Fruit fly (Drosophila melanogaster) whole organism, embryonic: ENCODE data around the gene CG8149.

Experiments used
- Abd-B ChIP-seq: fragments of 200-800 bp; sonication (Bioruptor generic); optimal IDR thresholded peaks from 2 replicates; lab custom pipeline; 2018; ENCODE audit warnings: missing biosample characterization, mild to moderate bottlenecking, missing genetic modification characterization, moderate library complexity
- CG10565 ChIP-seq: fragments of 200-800 bp; sonication (Bioruptor generic); optimal IDR thresholded peaks from 3 replicates; lab custom pipeline; 2016; ENCODE audit warnings: missing biosample characterization, mild to moderate bottlenecking, missing genetic modification characterization
- CG11093 ChIP-seq: fragments of 200-800 bp; sonication (Bioruptor generic); IDR thresholded peaks from 3 replicates; pipeline ENCODE4 v1.3.6; 2022; ENCODE audit warnings: missing biosample characterization, missing genetic modification characterization
- CG11560 ChIP-seq: fragments of 200-800 bp; sonication (Bioruptor generic); IDR thresholded peaks from 3 replicates; pipeline ENCODE4 v1.3.6; 2022; ENCODE audit warnings: missing biosample characterization, missing genetic modification characterization
- CG12219 ChIP-seq: fragments of 200-800 bp; sonication (Bioruptor generic); optimal IDR thresholded peaks from 3 replicates; lab custom pipeline; 2018; ENCODE audit warnings: missing biosample characterization, mild to moderate bottlenecking, missing genetic modification characterization
- CG13123 ChIP-seq: fragments of 200-800 bp; sonication (Bioruptor generic); optimal IDR thresholded peaks from 2 replicates; lab custom pipeline; 2016; ENCODE audit warnings: missing biosample characterization, missing genetic modification characterization
- CG1792 ChIP-seq: fragments of 200-800 bp; sonication (Bioruptor generic); optimal IDR thresholded peaks from 2 replicates; lab custom pipeline; 2016; ENCODE audit warnings: missing biosample characterization, missing genetic modification characterization
- CG2712 ChIP-seq: fragments of 200-800 bp; optimal IDR thresholded peaks from 3 replicates; lab custom pipeline; 2019; ENCODE audit warnings: missing biosample characterization, mild to moderate bottlenecking, missing genetic modification characterization, moderate library complexity
- CG30020 ChIP-seq: fragments of 200-800 bp; optimal IDR thresholded peaks from 2 replicates; lab custom pipeline; 2019; ENCODE audit warnings: missing biosample characterization, mild to moderate bottlenecking, missing genetic modification characterization, moderate library complexity
- CG32767 ChIP-seq: fragments of 200-800 bp; sonication (Bioruptor generic); IDR thresholded peaks from 2 replicates; pipeline ENCODE4 v1.3.6; 2022; ENCODE audit warnings: missing biosample characterization, missing genetic modification characterization
- CG34376 ChIP-seq: fragments of 200-800 bp; sonication (Bioruptor generic); optimal IDR thresholded peaks from 2 replicates; lab custom pipeline; 2018; ENCODE audit warnings: missing biosample characterization, mild to moderate bottlenecking, missing genetic modification characterization
- CG34422 ChIP-seq: fragments of 200-800 bp; sonication (Bioruptor generic); IDR thresholded peaks from 3 replicates; pipeline ENCODE4 v1.3.6; 2022; ENCODE audit warnings: missing biosample characterization, missing genetic modification characterization
- CG3838 ChIP-seq: fragments of 200-800 bp; sonication (Bioruptor generic); optimal IDR thresholded peaks from 3 replicates; lab custom pipeline; 2016; ENCODE audit warnings: missing biosample characterization, missing genetic modification characterization
- CG42726 ChIP-seq: fragments of 200-800 bp; sonication (Bioruptor generic); IDR thresholded peaks from 2 replicates; pipeline ENCODE4 v1.3.6; 2022; ENCODE audit warnings: missing biosample characterization, missing genetic modification characterization; ENCODE audit not compliant: partially characterized antibody
- CG6689 ChIP-seq: fragments of 200-800 bp; sonication (Bioruptor generic); IDR thresholded peaks from 2 replicates; pipeline ENCODE4 v1.3.6; 2022; ENCODE audit warnings: missing biosample characterization, missing genetic modification characterization
- CG9437 ChIP-seq: fragments of 200-800 bp; sonication (Bioruptor generic); optimal IDR thresholded peaks from 2 replicates; lab custom pipeline; 2018; ENCODE audit warnings: missing biosample characterization, mild to moderate bottlenecking, missing genetic modification characterization
- CG9727 ChIP-seq: fragments of 200-800 bp; sonication (Bioruptor generic); optimal IDR thresholded peaks from 3 replicates; lab custom pipeline; 2017; ENCODE audit warnings: missing biosample characterization, mild to moderate bottlenecking, missing genetic modification characterization
- CG9797 ChIP-seq: fragments of 200-800 bp; sonication (Bioruptor generic); optimal IDR thresholded peaks from 3 replicates; lab custom pipeline; 2018; ENCODE audit warnings: missing biosample characterization, mild to moderate bottlenecking, missing genetic modification characterization
- CrebB ChIP-seq: fragments of 200-800 bp; sonication (Bioruptor generic); optimal IDR thresholded peaks from 3 replicates; lab custom pipeline; 2018; ENCODE audit warnings: missing biosample characterization, mild to moderate bottlenecking, missing genetic modification characterization
- Dfd ChIP-seq, 2 experiments: fragments of >200 bp; optimal IDR thresholded peaks; 2 replicates each; lab custom pipeline; 2017; ENCODE audit warnings: missing biosample characterization in 2 of 2, missing genetic modification characterization in 2 of 2
- Doc2 ChIP-seq: fragments of 200-800 bp; sonication (Bioruptor generic); IDR thresholded peaks from 2 replicates; pipeline ENCODE4 v1.3.6; 2022; ENCODE audit warnings: missing biosample characterization, missing genetic modification characterization
- Hsf ChIP-seq: fragments of 200-800 bp; sonication (Bioruptor generic); optimal IDR thresholded peaks from 3 replicates; lab custom pipeline; 2016; ENCODE audit warnings: missing biosample characterization, missing genetic modification characterization
- Max ChIP-seq: fragments of 200-800 bp; sonication (Bioruptor generic); optimal IDR thresholded peaks from 2 replicates; lab custom pipeline; 2016; ENCODE audit warnings: missing biosample characterization, mild to moderate bottlenecking, missing genetic modification characterization
- NC2β ChIP-seq: fragments of 200-800 bp; sonication (Bioruptor generic); optimal IDR thresholded peaks from 2 replicates; lab custom pipeline; 2016; ENCODE audit warnings: missing biosample characterization, missing genetic modification characterization
- Optix ChIP-seq: fragments of 200-800 bp; sonication (Bioruptor generic); IDR thresholded peaks from 3 replicates; pipeline ENCODE4 v1.3.6; 2022; ENCODE audit warnings: missing biosample characterization, missing genetic modification characterization
- Tbp ChIP-seq: fragments of >200 bp; optimal IDR thresholded peaks from 2 replicates; lab custom pipeline; 2018; ENCODE audit warnings: missing biosample characterization, missing genetic modification characterization
- az2 ChIP-seq: fragments of 200-800 bp; sonication (Bioruptor generic); optimal IDR thresholded peaks from 3 replicates; lab custom pipeline; 2016; ENCODE audit warnings: missing biosample characterization, missing genetic modification characterization
- bigmax ChIP-seq: fragments of 200-800 bp; sonication (Bioruptor generic); optimal IDR thresholded peaks from 2 replicates; lab custom pipeline; 2018; ENCODE audit warnings: missing biosample characterization, mild to moderate bottlenecking, missing genetic modification characterization
- crp ChIP-seq, 2 experiments: fragments of 200-800 bp; sonication (Bioruptor generic); optimal IDR thresholded peaks; 2 replicates in 1 of 2; 3 replicates in 1 of 2; lab custom pipeline; 2017; ENCODE audit warnings: missing biosample characterization in 2 of 2, missing genetic modification characterization in 2 of 2, mild to moderate bottlenecking in 1 of 2, moderate library complexity in 1 of 2
- dan ChIP-seq: fragments of 200-800 bp; sonication (Bioruptor generic); IDR thresholded peaks from 2 replicates; pipeline ENCODE4 v1.3.6; 2022; ENCODE audit warnings: missing biosample characterization, missing genetic modification characterization
- disco-r ChIP-seq: fragments of 200-800 bp; sonication (Bioruptor generic); optimal IDR thresholded peaks from 2 replicates; lab custom pipeline; 2016; ENCODE audit warnings: missing biosample characterization, missing genetic modification characterization
- dmrt11E ChIP-seq: fragments of 200-800 bp; sonication (Bioruptor generic); optimal IDR thresholded peaks from 3 replicates; lab custom pipeline; 2018; ENCODE audit warnings: missing biosample characterization, mild to moderate bottlenecking, missing genetic modification characterization, moderate library complexity
- dpn ChIP-seq, 2 experiments: fragments of 200-800 bp; sonication (Bioruptor generic); optimal IDR thresholded peaks; 3 replicates each; lab custom pipeline; 2016; ENCODE audit warnings: missing biosample characterization in 2 of 2, missing genetic modification characterization in 2 of 2
- fd102C ChIP-seq: fragments of 200-800 bp; sonication (Bioruptor generic); optimal IDR thresholded peaks from 2 replicates; lab custom pipeline; 2018; ENCODE audit warnings: missing biosample characterization, mild to moderate bottlenecking, missing genetic modification characterization, moderate library complexity
- fd64A ChIP-seq: fragments of 200-800 bp; sonication (Bioruptor generic); optimal IDR thresholded peaks from 3 replicates; lab custom pipeline; 2018; ENCODE audit warnings: missing biosample characterization, mild to moderate bottlenecking, missing genetic modification characterization
- gce ChIP-seq: fragments of 200-800 bp; sonication (Bioruptor generic); IDR thresholded peaks from 3 replicates; pipeline ENCODE4 v1.3.6; 2022; ENCODE audit warnings: missing biosample characterization, missing genetic modification characterization
- insv ChIP-seq, 2 experiments: fragments of 200-800 bp; sonication (Bioruptor generic); optimal IDR thresholded peaks; 3 replicates each; lab custom pipeline; 2016 to 2018; ENCODE audit warnings: missing biosample characterization in 2 of 2, missing genetic modification characterization in 2 of 2
- kah ChIP-seq: fragments of 200-800 bp; sonication (Bioruptor generic); optimal IDR thresholded peaks from 2 replicates; lab custom pipeline; 2018; ENCODE audit warnings: missing biosample characterization, mild to moderate bottlenecking, missing genetic modification characterization
- knrl ChIP-seq: fragments of 200-800 bp; sonication (Bioruptor generic); IDR thresholded peaks from 3 replicates; pipeline ENCODE4 v1.3.6; 2022; ENCODE audit warnings: missing biosample characterization, missing genetic modification characterization; ENCODE audit not compliant: partially characterized antibody
- maf-S ChIP-seq: fragments of 200-800 bp; sonication (Bioruptor generic); optimal IDR thresholded peaks from 2 replicates; lab custom pipeline; 2016; ENCODE audit warnings: missing biosample characterization, missing genetic modification characterization
- nom ChIP-seq: fragments of 200-800 bp; sonication (Bioruptor generic); optimal IDR thresholded peaks from 2 replicates; lab custom pipeline; 2017; ENCODE audit warnings: missing biosample characterization, missing genetic modification characterization, mild to moderate bottlenecking, moderate library complexity, missing genetic modification reagents
- pfk ChIP-seq: fragments of 200-800 bp; sonication (Bioruptor generic); optimal IDR thresholded peaks from 2 replicates; lab custom pipeline; 2018; ENCODE audit warnings: missing biosample characterization, mild to moderate bottlenecking, missing genetic modification characterization, moderate library complexity
- phol ChIP-seq: fragments of 200-800 bp; sonication (Bioruptor generic); optimal IDR thresholded peaks from 3 replicates; lab custom pipeline; 2018; ENCODE audit warnings: missing biosample characterization, mild to moderate bottlenecking, missing genetic modification characterization, moderate library complexity
- slp2 ChIP-seq: fragments of 200-800 bp; sonication (Bioruptor generic); optimal IDR thresholded peaks from 2 replicates; lab custom pipeline; 2016; ENCODE audit warnings: missing biosample characterization, missing genetic modification characterization
- tap ChIP-seq: fragments of 200-800 bp; optimal IDR thresholded peaks from 3 replicates; lab custom pipeline; 2019; ENCODE audit warnings: missing biosample characterization, mild to moderate bottlenecking, missing genetic modification characterization, moderate library complexity
- tin ChIP-seq: fragments of 200-800 bp; sonication (Bioruptor generic); optimal IDR thresholded peaks from 3 replicates; lab custom pipeline; 2016; ENCODE audit warnings: missing biosample characterization, missing genetic modification characterization
- zf30C ChIP-seq: fragments of 200-800 bp; sonication (Bioruptor generic); optimal IDR thresholded peaks from 3 replicates; lab custom pipeline; 2018; ENCODE audit warnings: missing biosample characterization, mild to moderate bottlenecking, missing genetic modification characterization
- zfh2 ChIP-seq: fragments of 200-800 bp; sonication (Bioruptor generic); optimal IDR thresholded peaks from 2 replicates; lab custom pipeline; 2016; ENCODE audit warnings: missing biosample characterization, missing genetic modification characterization

The CG8149 gene

dm6 chr3R:9533181-9534124, 29.0 kb downstream of the CG8149 start (continued):
- TF ChIP-seq pfk (GFP tag; lab: Kevin White, UChicago) (peak; percentile 27), CG9797 (GFP tag; lab: Kevin White, UChicago) (peak; percentile 52), dpn (GFP tag; optimal IDR thresholded peaks at IDR 0.05; lab: Kevin White, UChicago) (peak; percentile 94 to 95), disco-r (peak; percentile 86), bigmax (GFP tag; lab: Kevin White, UChicago) (peak; percentile 2), zfh2 (GFP tag; lab: Kevin White, UChicago) (peak; percentile 95), CG6689 (GFP tag; lab: Robert Waterston, UW) (peak; percentile 94), Abd-B (GFP tag; lab: Kevin White, UChicago) (peak; percentile 94), CG2712 (tag; lab: Kevin White, UChicago) (peak; percentile 96), CG32767 (GFP tag; lab: Robert Waterston, UW) (peak; percentile 87), Dfd (GFP tag; optimal IDR thresholded peaks at IDR 0.05; lab: Kevin White, UChicago) (peak in 1 of 2 experiments; percentile 83), phol (tag; lab: Kevin White, UChicago) (peak; percentile 96), nom (GFP tag; lab: Kevin White, UChicago) (peak; percentile 87), tin (peak; percentile 94), az2 (GFP tag; lab: Kevin White, UChicago) (peak; percentile 95), CG12219 (GFP tag; lab: Kevin White, UChicago) (peak; percentile 95), CG13123 (GFP tag; lab: Kevin White, UChicago) (peak; percentile 87), CG34422 (GFP tag; lab: Robert Waterston, UW) (peak; percentile 84), Max (GFP tag; lab: Kevin White, UChicago) (peak; percentile 94), maf-S (GFP tag; lab: Kevin White, UChicago) (peak; percentile 93), Optix (GFP tag; lab: Robert Waterston, UW) (peak; percentile 84), Hsf (GFP tag; lab: Kevin White, UChicago) (peak; percentile 96), dan (GFP tag; lab: Robert Waterston, UW) (peak; percentile 39; the same call in 1 of the 2 replicates), kah (GFP tag; lab: Kevin White, UChicago) (peak; percentile 90), CG11093 (GFP tag; lab: Robert Waterston, UW) (peak; percentile 87), gce (GFP tag; lab: Robert Waterston, UW) (peak; percentile 49; the same call in 1 of the 3 replicates), CG10565 (GFP tag; lab: Kevin White, UChicago) (peak; percentile 63), Tbp (GFP tag; lab: Kevin White, UChicago) (no peak), CG34376 (GFP tag; lab: Kevin White, UChicago) (peak; percentile 96), CG3838 (GFP tag; lab: Kevin White, UChicago) (peak; percentile 85), dmrt11E (tag; lab: Kevin White, UChicago) (peak; percentile 85), CG30020 (peak; percentile 85), fd64A (GFP tag; lab: Kevin White, UChicago) (peak; percentile 80), CG9437 (GFP tag; lab: Kevin White, UChicago) (peak; percentile 95), NC2β (GFP tag; lab: Kevin White, UChicago) (peak; percentile 83), slp2 (GFP tag; lab: Kevin White, UChicago) (peak; percentile 93), CG11560 (tag; lab: Robert Waterston, UW) (peak; percentile 71), CG1792 (GFP tag; lab: Kevin White, UChicago) (peak; percentile 86), tap (tag; lab: Kevin White, UChicago) (peak; percentile 88), fd102C (GFP tag; lab: Kevin White, UChicago) (peak; percentile 20), insv (GFP tag; optimal IDR thresholded peaks at IDR 0.05; lab: Kevin White, UChicago) (peak; percentile 40 to 78), crp (GFP tag; optimal IDR thresholded peaks at IDR 0.05; lab: Kevin White, UChicago) (peak in 1 of 2 experiments; percentile 70), CrebB (tag; lab: Kevin White, UChicago) (peak; percentile 83), CG9727 (GFP tag; lab: Kevin White, UChicago) (peak; percentile 98), Doc2 (peak; percentile 72), zf30C (GFP tag; lab: Kevin White, UChicago) (no peak), CG42726 (GFP tag; lab: Robert Waterston, UW) (0 out of 2 replicates have a peak, but pooled peaks have one; percentile 1), knrl (GFP tag; lab: Robert Waterston, UW) (peak; percentile 55; the same call in 2 of the 3 replicates)
